Worm (Caenorhabditis elegans) whole organism, L2 larva: ENCODE measurements around the gene R02D3.8.

ENCODE experiments used
- C34F6.9 ChIP-seq: fragments of 150-350 bp; optimal IDR thresholded peaks from 2 replicates; lab custom pipeline; 2014; ENCODE audit warnings: missing biosample characterization, missing genetic modification characterization
- R02D3.7 ChIP-seq: fragments of 150-350 bp; optimal IDR thresholded peaks from 2 replicates; lab custom pipeline; 2014; ENCODE audit warnings: missing biosample characterization, missing genetic modification characterization
- ama-1 ChIP-seq: fragments of 150-350 bp; optimal IDR thresholded peaks from 2 replicates; lab custom pipeline; 2018; ENCODE audit warnings: inconsistent platforms
- elt-1 ChIP-seq: fragments of 150-350 bp; optimal IDR thresholded peaks from 2 replicates; lab custom pipeline; 2014; ENCODE audit warnings: missing biosample characterization, missing genetic modification characterization
- peb-1 ChIP-seq: fragments of 150-350 bp; optimal IDR thresholded peaks from 2 replicates; lab custom pipeline; 2014; ENCODE audit warnings: missing biosample characterization, missing genetic modification characterization

DNA sequence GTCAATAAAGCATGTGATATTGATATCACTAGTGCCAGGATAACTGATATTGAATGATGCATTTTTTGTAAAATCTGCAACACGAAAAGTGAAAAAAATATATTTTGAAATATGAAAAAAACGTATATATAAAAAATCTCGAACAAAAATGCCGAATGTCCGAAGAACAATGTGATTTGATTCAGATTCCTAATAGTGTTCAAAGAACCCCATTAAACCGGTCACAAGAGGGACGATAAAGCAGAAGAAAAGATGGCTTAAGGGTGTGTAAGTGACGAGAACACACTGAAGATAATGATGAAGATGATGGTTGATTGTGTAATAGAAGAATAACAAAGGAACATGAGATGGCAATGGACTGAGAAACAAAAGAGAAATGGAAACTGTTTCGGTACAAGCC, 31.0 kb upstream of the R02D3.8 start, which contains the start of gene T21D12.14:
- TF ChIP-seq peb-1 (tag; lab: Kevin White, UChicago) (no peak), C34F6.9 (tag; lab: Kevin White, UChicago) (no peak), R02D3.7 (no peak), ama-1 (lab: Kevin White, UChicago) (no peak), elt-1 (no peak)
